Worm (Caenorhabditis elegans) whole organism, young adult: ENCODE data around the gene F08F3.4.

Experiments
- T07F8.4 ChIP-seq: sonication (generic microtip); optimal IDR thresholded peaks from 2 replicates; lab custom pipeline; 2016; ENCODE audit warnings: mild to moderate bottlenecking, missing genetic modification characterization, moderate library complexity, missing compliant biosample characterization
- Y95B8A.8 ChIP-seq: fragments of 200-800 bp; sonication (Bioruptor generic); IDR thresholded peaks from 2 replicates; pipeline ENCODE4 v1.3.6; 2022; ENCODE audit warnings: missing genetic modification reagents, missing genetic modification characterization, missing compliant biosample characterization
- chd-7 ChIP-seq: sonication (generic microtip); optimal IDR thresholded peaks from 2 replicates; lab custom pipeline; 2016; ENCODE audit warnings: mild to moderate bottlenecking, missing genetic modification characterization, moderate library complexity, missing compliant biosample characterization
- madf-3 ChIP-seq: fragments of 200-800 bp; sonication (Bioruptor generic); IDR thresholded peaks from 2 replicates; pipeline ENCODE4 v1.3.6; 2022; ENCODE audit warnings: missing genetic modification reagents, missing genetic modification characterization, missing compliant biosample characterization
- mes-4 ChIP-seq: sonication (generic microtip); optimal IDR thresholded peaks from 2 replicates; lab custom pipeline; 2016; ENCODE audit warnings: missing genotype, missing genetic modification characterization, missing compliant biosample characterization
- sea-2 ChIP-seq: fragments of 200-800 bp; sonication (Bioruptor generic); IDR thresholded peaks from 2 replicates; pipeline ENCODE4 v1.3.6; 2022; ENCODE audit warnings: missing genetic modification characterization, missing compliant biosample characterization

ce11 chrV:5412808-5413405, 2.2 kb downstream of the F08F3.4 start, which contains the start of gene F08F3.10:
- TF ChIP-seq chd-7 (tag; lab: Kevin White, UChicago) (no peak), T07F8.4 (tag; lab: Kevin White, UChicago) (no peak), sea-2 (GFP tag; lab: Robert Waterston, UW) (no peak), madf-3 (GFP tag; lab: Robert Waterston, UW) (no peak), Y95B8A.8 (no peak), mes-4 (tag; lab: Kevin White, UChicago) (no peak)
